Worm (Caenorhabditis elegans) whole organism, L4 larva: Measurements from ENCODE around the gene msi-1.

Experiments
- D1046.2 ChIP-seq: fragments of 200-800 bp; sonication (Bioruptor generic); IDR thresholded peaks from 2 replicates; pipeline ENCODE4 v1.3.6; 2022; ENCODE audit warnings: missing genetic modification characterization, missing compliant biosample characterization
- F26F4.8 ChIP-seq: fragments of 200-800 bp; sonication (Bioruptor generic); conservative IDR thresholded peaks from 2 replicates; pipeline ENCODE4 v1.3.6; 2022; ENCODE audit warnings: missing genetic modification characterization, missing compliant biosample characterization
- F49E8.2 ChIP-seq: sonication (generic microtip); optimal IDR thresholded peaks from 2 replicates; lab custom pipeline; 2016; ENCODE audit warnings: missing compliant biosample characterization, mild to moderate bottlenecking, missing genetic modification characterization, borderline replicate concordance
- Y75B8A.6 ChIP-seq: fragments of 200-800 bp; sonication (Bioruptor generic); IDR thresholded peaks from 2 replicates; pipeline ENCODE4 v1.3.6; 2022; ENCODE audit warnings: missing genetic modification reagents, missing genetic modification characterization, missing compliant biosample characterization
- ZK546.5 ChIP-seq, 2 experiments: sonication (generic microtip); optimal IDR thresholded peaks; 2 replicates each; lab custom pipeline; 2017; ENCODE audit warnings: missing biosample characterization in 2 of 2, missing genetic modification characterization in 2 of 2
- aly-2 ChIP-seq: sonication (generic microtip); optimal IDR thresholded peaks from 2 replicates; lab custom pipeline; 2018; ENCODE audit warnings: missing biosample characterization, missing genetic modification characterization
- ama-1 ChIP-seq: fragments of 150-350 bp; optimal IDR thresholded peaks from 2 replicates; lab custom pipeline; 2014; ENCODE audit warnings: inconsistent platforms, mixed read lengths
- ceh-20 ChIP-seq: fragments of 200-800 bp; sonication (Bioruptor generic); IDR thresholded peaks from 2 replicates; pipeline ENCODE4 v1.3.6; 2022; ENCODE audit warnings: missing genetic modification reagents, missing genetic modification characterization, missing compliant biosample characterization
- ceh-28 ChIP-seq: fragments of 150-350 bp; optimal IDR thresholded peaks from 2 replicates; lab custom pipeline; 2014; ENCODE audit warnings: missing biosample characterization, missing genetic modification reagents, missing genetic modification characterization
- ceh-82 ChIP-seq: sonication (generic microtip); optimal IDR thresholded peaks from 2 replicates; lab custom pipeline; 2017; ENCODE audit warnings: missing biosample characterization, missing genetic modification characterization
- cey-2 ChIP-seq: sonication (generic microtip); optimal IDR thresholded peaks from 3 replicates; lab custom pipeline; 2017; ENCODE audit warnings: missing genetic modification characterization, mild to moderate bottlenecking, missing compliant biosample characterization, antibody characterized with exemption, borderline replicate concordance; ENCODE audit not compliant: insufficient read depth
- daf-16 ChIP-seq, 3 experiments: sonication (generic microtip); optimal IDR thresholded peaks; 2 replicates each; lab custom pipeline; 2016 to 2017; ENCODE audit warnings: missing genetic modification characterization in 3 of 3, missing genetic modification reagents in 3 of 3, mild to moderate bottlenecking in 2 of 3, missing compliant biosample characterization in 2 of 3, missing biosample characterization in 1 of 3, moderate library complexity in 1 of 3
- dmd-6 ChIP-seq: fragments of 200-800 bp; sonication (Bioruptor generic); IDR thresholded peaks from 2 replicates; pipeline ENCODE4 v1.3.6; 2022; ENCODE audit warnings: missing genetic modification reagents, missing genetic modification characterization, missing compliant biosample characterization
- dmd-8 ChIP-seq: fragments of 200-800 bp; sonication (Bioruptor generic); IDR thresholded peaks from 2 replicates; pipeline ENCODE4 v1.3.6; 2022; ENCODE audit warnings: missing genetic modification characterization, missing compliant biosample characterization
- duxl-1 ChIP-seq: sonication (generic microtip); optimal IDR thresholded peaks from 2 replicates; lab custom pipeline; 2016; ENCODE audit warnings: mild to moderate bottlenecking, missing genetic modification characterization, moderate library complexity, missing compliant biosample characterization; ENCODE audit not compliant: poor library complexity
- egl-43 ChIP-seq: fragments of 200-800 bp; sonication (Bioruptor generic); IDR thresholded peaks from 2 replicates; pipeline ENCODE4 v1.3.6; 2022; ENCODE audit warnings: missing genetic modification reagents, missing genetic modification characterization, missing compliant biosample characterization
- fos-1 ChIP-seq: fragments of 150-350 bp; optimal IDR thresholded peaks from 2 replicates; lab custom pipeline; 2014; ENCODE audit warnings: missing biosample characterization, missing genetic modification characterization
- gei-8 ChIP-seq: fragments of 200-800 bp; sonication (Bioruptor generic); optimal IDR thresholded peaks from 2 replicates; lab custom pipeline; 2018; ENCODE audit warnings: mild to moderate bottlenecking, missing genetic modification characterization, missing compliant biosample characterization
- hif-1 ChIP-seq, 2 experiments: sonication (generic microtip); optimal IDR thresholded peaks; 2 replicates each; lab custom pipeline; 2016 to 2017; ENCODE audit warnings: missing compliant biosample characterization in 2 of 2, missing genetic modification characterization in 2 of 2, missing genetic modification reagents in 2 of 2, missing genotype in 2 of 2, mild to moderate bottlenecking in 1 of 2
- hlh-11 ChIP-seq: fragments of 200-800 bp; sonication (Bioruptor generic); optimal IDR thresholded peaks from 2 replicates; lab custom pipeline; 2018; ENCODE audit warnings: mild to moderate bottlenecking, missing genetic modification characterization, missing compliant biosample characterization
- hmg-1.1 ChIP-seq: fragments of 200-800 bp; sonication (Bioruptor generic); IDR thresholded peaks from 2 replicates; pipeline ENCODE4 v1.3.6; 2022; ENCODE audit warnings: missing genetic modification reagents, missing genetic modification characterization, missing compliant biosample characterization
- lin-1 ChIP-seq: fragments of 200-800 bp; sonication (Bioruptor generic); IDR thresholded peaks from 2 replicates; pipeline ENCODE4 v1.3.6; 2022; ENCODE audit warnings: missing genetic modification reagents, missing genetic modification characterization, missing compliant biosample characterization
- lin-38 ChIP-seq: fragments of 200-800 bp; sonication (Bioruptor generic); IDR thresholded peaks from 2 replicates; pipeline ENCODE4 v1.3.6; 2022; ENCODE audit warnings: missing genetic modification reagents, missing genetic modification characterization, missing compliant biosample characterization
- madf-5 ChIP-seq, 2 experiments: fragments of 200-800 bp; sonication (Bioruptor generic); IDR thresholded peaks; 2 replicates each; pipeline ENCODE4 v1.3.6; 2022; ENCODE audit warnings: missing compliant biosample characterization in 2 of 2, missing genetic modification characterization in 2 of 2
- madf-9 ChIP-seq: fragments of 200-800 bp; sonication (Bioruptor generic); conservative IDR thresholded peaks from 2 replicates; pipeline ENCODE4 v1.3.6; 2022; ENCODE audit warnings: missing genetic modification reagents, missing genetic modification characterization, missing compliant biosample characterization
- mdl-1 ChIP-seq, 2 experiments: fragments of 150-350 bp in 1 of 2; sonication (generic microtip) in 1 of 2; optimal IDR thresholded peaks; 2 replicates each; lab custom pipeline; 2014 to 2017; ENCODE audit warnings: missing biosample characterization in 2 of 2, missing genetic modification characterization in 2 of 2
- mes-2 ChIP-seq: sonication (generic microtip); optimal IDR thresholded peaks from 2 replicates; lab custom pipeline; 2016; ENCODE audit warnings: missing genotype, mild to moderate bottlenecking, missing genetic modification characterization, missing compliant biosample characterization; ENCODE audit not compliant: poor library complexity, severe bottlenecking
- mxl-3 ChIP-seq: fragments of 200-800 bp; sonication (Bioruptor generic); optimal IDR thresholded peaks from 2 replicates; lab custom pipeline; 2018; ENCODE audit warnings: mild to moderate bottlenecking, missing genetic modification characterization, missing compliant biosample characterization
- nhr-102 ChIP-seq: sonication (generic microtip); optimal IDR thresholded peaks from 2 replicates; lab custom pipeline; 2016; ENCODE audit warnings: mild to moderate bottlenecking, missing genetic modification characterization, moderate library complexity, missing compliant biosample characterization
- nhr-25 ChIP-seq: sonication (generic microtip); optimal IDR thresholded peaks from 2 replicates; lab custom pipeline; 2017; ENCODE audit warnings: missing genetic modification characterization, mild to moderate bottlenecking, missing compliant biosample characterization, antibody characterized with exemption, moderate library complexity, borderline replicate concordance; ENCODE audit not compliant: insufficient read depth
- nhr-28 ChIP-seq: fragments of 150-350 bp; optimal IDR thresholded peaks from 2 replicates; lab custom pipeline; 2014; ENCODE audit warnings: missing biosample characterization, missing genetic modification characterization
- nhr-41 ChIP-seq: fragments of 200-800 bp; sonication (Bioruptor generic); IDR thresholded peaks from 2 replicates; pipeline ENCODE4 v1.3.6; 2022; ENCODE audit warnings: missing genetic modification reagents, missing genetic modification characterization, missing compliant biosample characterization
- nhr-48 ChIP-seq: sonication (generic microtip); optimal IDR thresholded peaks from 2 replicates; lab custom pipeline; 2016; ENCODE audit warnings: mild to moderate bottlenecking, missing genetic modification characterization, missing compliant biosample characterization
- nhr-6 ChIP-seq: fragments of 150-350 bp; optimal IDR thresholded peaks from 2 replicates; lab custom pipeline; 2014; ENCODE audit warnings: missing biosample characterization, missing genetic modification characterization
- nhr-77 ChIP-seq: fragments of 150-350 bp; optimal IDR thresholded peaks from 2 replicates; lab custom pipeline; 2014; ENCODE audit warnings: missing biosample characterization, missing genetic modification characterization
- rbr-2 ChIP-seq: sonication (generic microtip); optimal IDR thresholded peaks from 2 replicates; lab custom pipeline; 2016; ENCODE audit warnings: missing genotype, missing genetic modification characterization, missing compliant biosample characterization
- sdz-12 ChIP-seq: fragments of 200-800 bp; sonication (Bioruptor generic); optimal IDR thresholded peaks from 2 replicates; lab custom pipeline; 2018; ENCODE audit warnings: mild to moderate bottlenecking, missing genetic modification characterization, missing compliant biosample characterization
- set-16 ChIP-seq: fragments of 200-800 bp; sonication (Bioruptor generic); IDR thresholded peaks from 2 replicates; pipeline ENCODE4 v1.3.6; 2022; ENCODE audit warnings: missing genetic modification reagents, missing genetic modification characterization, missing compliant biosample characterization
- skn-1 ChIP-seq: fragments of 150-350 bp; optimal IDR thresholded peaks from 2 replicates; lab custom pipeline; 2014; ENCODE audit warnings: missing biosample characterization, missing genetic modification characterization
- snpc-4 ChIP-seq: fragments of 150-350 bp; optimal IDR thresholded peaks from 2 replicates; lab custom pipeline; 2014; ENCODE audit warnings: missing biosample characterization, missing genetic modification characterization
- unc-130 ChIP-seq: sonication (generic microtip); optimal IDR thresholded peaks from 2 replicates; lab custom pipeline; 2016; ENCODE audit warnings: missing genetic modification reagents, missing genetic modification characterization, missing compliant biosample characterization
- unc-39 ChIP-seq: sonication (generic microtip); optimal IDR thresholded peaks from 2 replicates; lab custom pipeline; 2017; ENCODE audit warnings: missing biosample characterization, missing genetic modification characterization
- unc-62 ChIP-seq, 3 experiments: fragments of 150-350 bp in 1 of 3; sonication (generic microtip); optimal IDR thresholded peaks in 2 of 3; peaks in 1 of 3; 1 replicate in 1 of 3; 2 replicates in 2 of 3; lab custom pipeline; 2014 to 2017; ENCODE audit warnings: missing biosample characterization in 3 of 3, missing genetic modification characterization in 3 of 3, missing genetic modification reagents in 3 of 3, missing genotype in 1 of 3
- vab-7 ChIP-seq: fragments of 200-800 bp; sonication (Bioruptor generic); IDR thresholded peaks from 2 replicates; pipeline ENCODE4 v1.3.6; 2022; ENCODE audit warnings: missing genetic modification reagents, missing genetic modification characterization, missing compliant biosample characterization
- ztf-7 ChIP-seq: fragments of 150-350 bp; optimal IDR thresholded peaks from 2 replicates; lab custom pipeline; 2014; ENCODE audit warnings: missing biosample characterization, missing genetic modification characterization

msi-1 gene

ce11 chrIII:4010168-4010567, 34.0 kb upstream of the msi-1 start:
- TF ChIP-seq ZK546.5 (tag; optimal IDR thresholded peaks at IDR 0.05; lab: Kevin White, UChicago) (no peak), Y75B8A.6 (GFP tag; lab: Robert Waterston, UW) (no peak), unc-62 (GFP tag; optimal IDR thresholded peaks at IDR 0.05 in 1 of 2; lab: Kevin White, UChicago) (peak in 1 of 2 experiments; percentile 98), unc-62 (tag; optimal IDR thresholded peaks at IDR 0.05; lab: Kevin White, UChicago) (no peak), lin-1 (GFP tag; lab: Robert Waterston, UW) (no peak), madf-5 (GFP tag; IDR thresholded peaks at IDR 0.05; lab: Robert Waterston, UW) (no peak), D1046.2 (no peak), set-16 (GFP tag; lab: Robert Waterston, UW) (peak; percentile 40), nhr-102 (tag; lab: Kevin White, UChicago) (no peak), nhr-28 (tag; lab: Kevin White, UChicago) (peak; percentile 1), mdl-1 (tag; optimal IDR thresholded peaks at IDR 0.05; lab: Kevin White, UChicago) (no peak), nhr-41 (no peak), madf-9 (no peak), unc-130 (GFP tag; lab: Kevin White, UChicago) (no peak), gei-8 (GFP tag; lab: Kevin White, UChicago) (no peak), nhr-77 (tag; lab: Kevin White, UChicago) (no peak), ceh-20 (no peak), hmg-1.1 (GFP tag; lab: Robert Waterston, UW) (0 out of 2 replicates have a peak, but pooled peaks have one; percentile 8), aly-2 (no peak), ztf-7 (tag; lab: Kevin White, UChicago) (no peak), ama-1 (lab: Kevin White, UChicago) (no peak), nhr-6 (tag; lab: Kevin White, UChicago) (no peak), hif-1 (tag; optimal IDR thresholded peaks at IDR 0.05; lab: Kevin White, UChicago) (no peak), sdz-12 (no peak), daf-16 (GFP tag; optimal IDR thresholded peaks at IDR 0.05; lab: Kevin White, UChicago) (no peak), daf-16 (tag; optimal IDR thresholded peaks at IDR 0.05; lab: Kevin White, UChicago) (no peak), mes-2 (tag; lab: Kevin White, UChicago) (peak; percentile 40), dmd-8 (GFP tag; lab: Robert Waterston, UW) (no peak), duxl-1 (tag; lab: Kevin White, UChicago) (no peak), unc-39 (tag; lab: Kevin White, UChicago) (no peak), skn-1 (no peak), cey-2 (tag; lab: Kevin White, UChicago) (no peak), egl-43 (GFP tag; lab: Robert Waterston, UW) (peak; percentile 33; the same call in 1 of the 2 replicates), vab-7 (0 out of 2 replicates have a peak, but pooled peaks have one; percentile 17), ceh-28 (no peak), mxl-3 (GFP tag; lab: Kevin White, UChicago) (no peak), F49E8.2 (tag; lab: Kevin White, UChicago) (no peak), dmd-6 (GFP tag; lab: Robert Waterston, UW) (no peak), lin-38 (GFP tag; lab: Robert Waterston, UW) (no peak), nhr-48 (tag; lab: Kevin White, UChicago) (no peak), nhr-25 (tag; lab: Kevin White, UChicago) (no peak), snpc-4 (tag; lab: Kevin White, UChicago) (no peak), F26F4.8 (no peak), rbr-2 (tag; lab: Kevin White, UChicago) (no peak), ceh-82 (tag; lab: Kevin White, UChicago) (no peak), hlh-11 (peak; percentile 46), fos-1 (tag; lab: Kevin White, UChicago) (no peak)
